Worm (Caenorhabditis elegans) whole organism, L3 larva: ENCODE measurements around the gene C33A11.2.

ENCODE experiments used
- R02D3.7 ChIP-seq: fragments of 150-350 bp; optimal IDR thresholded peaks from 2 replicates; lab custom pipeline; 2014; ENCODE audit warnings: missing biosample characterization, missing genetic modification characterization
- ZK546.5 ChIP-seq: sonication (generic microtip); optimal IDR thresholded peaks from 2 replicates; lab custom pipeline; 2017; ENCODE audit warnings: missing biosample characterization, missing genetic modification characterization
- aly-2 ChIP-seq: fragments of 150-350 bp; optimal IDR thresholded peaks from 2 replicates; lab custom pipeline; 2014; ENCODE audit warnings: missing biosample characterization, missing genetic modification characterization
- ama-1 ChIP-seq: fragments of 150-350 bp; optimal IDR thresholded peaks from 2 replicates; lab custom pipeline; 2018
- ceh-82 ChIP-seq: fragments of 150-350 bp; optimal IDR thresholded peaks from 2 replicates; lab custom pipeline; 2014; ENCODE audit warnings: missing biosample characterization, missing genetic modification characterization
- daf-12 ChIP-seq: fragments of 150-350 bp; optimal IDR thresholded peaks from 2 replicates; lab custom pipeline; 2014; ENCODE audit warnings: missing biosample characterization, missing genetic modification reagents, missing genetic modification characterization
- egl-27 ChIP-seq: sonication (generic microtip); optimal IDR thresholded peaks from 4 replicates; lab custom pipeline; 2017; ENCODE audit warnings: missing biosample characterization, missing genetic modification reagents, missing genetic modification characterization
- egl-5 ChIP-seq: fragments of 150-350 bp; optimal IDR thresholded peaks from 2 replicates; lab custom pipeline; 2017; ENCODE audit warnings: missing biosample characterization, missing genetic modification reagents, missing genetic modification characterization, inconsistent platforms
- elt-1 ChIP-seq: fragments of 150-350 bp; optimal IDR thresholded peaks from 2 replicates; lab custom pipeline; 2014; ENCODE audit warnings: missing biosample characterization, missing genetic modification characterization
- elt-2 ChIP-seq: sonication (generic microtip); optimal IDR thresholded peaks from 2 replicates; lab custom pipeline; 2016; ENCODE audit warnings: missing genetic modification reagents, mild to moderate bottlenecking, missing genetic modification characterization, missing compliant biosample characterization
- elt-3 ChIP-seq, 3 experiments: fragments of 150-350 bp in 1 of 3; sonication (generic microtip) in 2 of 3; optimal IDR thresholded peaks; 2 replicates in 2 of 3; 4 replicates in 1 of 3; lab custom pipeline; 2014 to 2017; ENCODE audit warnings: missing biosample characterization in 3 of 3, missing genetic modification characterization in 3 of 3
- fkh-10 ChIP-seq: sonication (generic microtip); optimal IDR thresholded peaks from 2 replicates; lab custom pipeline; 2017; ENCODE audit warnings: missing biosample characterization, missing genetic modification reagents, missing genetic modification characterization
- fkh-2 ChIP-seq: fragments of 150-350 bp; optimal IDR thresholded peaks from 2 replicates; lab custom pipeline; 2014; ENCODE audit warnings: missing biosample characterization, missing genetic modification reagents, missing genetic modification characterization
- fos-1 ChIP-seq: fragments of 150-350 bp; optimal IDR thresholded peaks from 2 replicates; lab custom pipeline; 2014; ENCODE audit warnings: missing biosample characterization, missing genetic modification characterization
- hmg-11 ChIP-seq: sonication (generic microtip); optimal IDR thresholded peaks from 2 replicates; lab custom pipeline; 2016; ENCODE audit warnings: missing genetic modification characterization, missing compliant biosample characterization
- jun-1 ChIP-seq: fragments of 150-350 bp; optimal IDR thresholded peaks from 2 replicates; lab custom pipeline; 2014; ENCODE audit warnings: missing biosample characterization, missing genetic modification reagents, missing genetic modification characterization
- lin-39 ChIP-seq: fragments of 150-350 bp; optimal IDR thresholded peaks from 2 replicates; lab custom pipeline; 2018; ENCODE audit warnings: missing biosample characterization, missing genetic modification reagents, missing genetic modification characterization
- lsy-12 ChIP-seq: sonication (generic microtip); optimal IDR thresholded peaks from 2 replicates; lab custom pipeline; 2016; ENCODE audit warnings: mild to moderate bottlenecking, missing genetic modification characterization, missing compliant biosample characterization
- mdl-1 ChIP-seq: fragments of 150-350 bp; optimal IDR thresholded peaks from 2 replicates; lab custom pipeline; 2014; ENCODE audit warnings: missing biosample characterization, missing genetic modification characterization
- nfya-1 ChIP-seq: sonication (generic microtip); optimal IDR thresholded peaks from 2 replicates; lab custom pipeline; 2017; ENCODE audit warnings: missing genetic modification characterization, mild to moderate bottlenecking, missing compliant biosample characterization, antibody characterized with exemption, moderate library complexity; ENCODE audit not compliant: insufficient read depth
- nhr-12 ChIP-seq: fragments of 150-350 bp; optimal IDR thresholded peaks from 2 replicates; lab custom pipeline; 2014; ENCODE audit warnings: missing biosample characterization, missing genetic modification characterization
- nhr-23 ChIP-seq: fragments of 150-350 bp; optimal IDR thresholded peaks from 2 replicates; lab custom pipeline; 2014; ENCODE audit warnings: missing biosample characterization, missing genetic modification reagents, missing genetic modification characterization
- nhr-237 ChIP-seq: fragments of 150-350 bp; optimal IDR thresholded peaks from 2 replicates; lab custom pipeline; 2014; ENCODE audit warnings: missing biosample characterization, missing genetic modification characterization
- nhr-25 ChIP-seq: sonication (generic microtip); optimal IDR thresholded peaks from 2 replicates; lab custom pipeline; 2017; ENCODE audit warnings: missing biosample characterization, missing genetic modification characterization
- nhr-28 ChIP-seq: fragments of 150-350 bp; optimal IDR thresholded peaks from 2 replicates; lab custom pipeline; 2014; ENCODE audit warnings: missing biosample characterization, missing genetic modification characterization
- nhr-43 ChIP-seq: sonication (generic microtip); optimal IDR thresholded peaks from 2 replicates; lab custom pipeline; 2016; ENCODE audit warnings: mild to moderate bottlenecking, missing genetic modification characterization, missing compliant biosample characterization; ENCODE audit not compliant: poor library complexity, severe bottlenecking
- nhr-67 ChIP-seq: fragments of 150-350 bp; optimal IDR thresholded peaks from 2 replicates; lab custom pipeline; 2014; ENCODE audit warnings: missing biosample characterization, missing genetic modification characterization
- nhr-77 ChIP-seq: fragments of 150-350 bp; optimal IDR thresholded peaks from 2 replicates; lab custom pipeline; 2014; ENCODE audit warnings: missing biosample characterization, missing genetic modification characterization
- pha-4 ChIP-seq: fragments of 150-350 bp; optimal IDR thresholded peaks from 2 replicates; lab custom pipeline; 2014; ENCODE audit warnings: missing biosample characterization, missing genetic modification reagents, missing genetic modification characterization
- pqm-1 ChIP-seq: fragments of 150-350 bp; optimal IDR thresholded peaks from 2 replicates; lab custom pipeline; 2017; ENCODE audit warnings: missing biosample characterization, missing genetic modification characterization, inconsistent platforms
- skn-1 ChIP-seq: fragments of 150-350 bp; optimal IDR thresholded peaks from 2 replicates; lab custom pipeline; 2014; ENCODE audit warnings: missing biosample characterization, missing genetic modification characterization
- snpc-4 ChIP-seq: fragments of 150-350 bp; optimal IDR thresholded peaks from 2 replicates; lab custom pipeline; 2014; ENCODE audit warnings: missing biosample characterization, missing genetic modification characterization
- unc-39 ChIP-seq: sonication (generic microtip); optimal IDR thresholded peaks from 4 replicates; lab custom pipeline; 2017; ENCODE audit warnings: missing biosample characterization, missing genetic modification characterization
- ztf-11 ChIP-seq: fragments of 150-350 bp; optimal IDR thresholded peaks from 2 replicates; lab custom pipeline; 2014; ENCODE audit warnings: missing biosample characterization, missing genetic modification characterization

The C33A11.2 gene

ce11 chrX:15375299-15375698, 9.5 kb downstream of the C33A11.2 start:
- TF ChIP-seq nhr-43 (tag; lab: Kevin White, UChicago) (peak; percentile 64), nhr-25 (tag; lab: Kevin White, UChicago) (no peak), nfya-1 (peak; percentile 24), elt-3 (tag; optimal IDR thresholded peaks at IDR 0.05; lab: Kevin White, UChicago) (peak; percentile 72 to 97 (median 76)), nhr-23 (tag; lab: Kevin White, UChicago) (peak; percentile 79)

ce11 chrX:15376580-15376979, 10.8 kb downstream of the C33A11.2 start:
- TF ChIP-seq unc-39 (tag; lab: Kevin White, UChicago), result no peak
- TF ChIP-seq mdl-1 (tag; lab: Kevin White, UChicago), result no peak
- peak; percentile 30 for TF ChIP-seq pqm-1 (tag; lab: Kevin White, UChicago)
- peak; percentile 19 for TF ChIP-seq jun-1 (tag; lab: Kevin White, UChicago)
- peak; percentile 13 for TF ChIP-seq snpc-4
- TF ChIP-seq pha-4 (tag; lab: Kevin White, UChicago), result peak; percentile 97
- peak; percentile 2 for TF ChIP-seq elt-2 (tag; lab: Kevin White, UChicago)
- TF ChIP-seq ZK546.5, result no peak
- TF ChIP-seq fos-1 (tag; lab: Kevin White, UChicago), result no peak
- peak; percentile 3 for TF ChIP-seq hmg-11 (tag; lab: Kevin White, UChicago)
- TF ChIP-seq daf-12 (tag; lab: Kevin White, UChicago), result no peak
- TF ChIP-seq elt-1 (tag; lab: Kevin White, UChicago), result no peak

DNA sequence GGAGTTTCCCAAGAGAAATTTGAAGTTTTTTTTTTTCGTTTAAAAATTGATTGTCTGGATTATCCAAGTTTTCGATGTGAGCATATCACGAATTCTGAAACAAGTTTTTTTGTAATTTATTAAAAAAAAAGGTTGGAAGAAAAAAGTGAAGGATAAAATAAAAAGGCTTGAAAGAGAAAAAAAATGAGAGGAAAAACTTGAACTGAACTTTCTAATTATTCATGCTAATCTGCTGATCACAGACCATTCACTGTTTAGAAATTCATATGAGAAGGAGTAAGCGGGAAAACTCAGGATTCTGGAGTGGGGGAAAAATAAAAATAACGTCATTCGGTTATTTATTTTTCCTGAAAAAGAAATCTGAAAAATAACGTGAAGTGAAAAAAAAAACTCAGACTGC, 11.9 kb downstream of the C33A11.2 start, which contains the start of gene svh-5:
svh-5 (minus strand) TSS at position 101 of the 400 bp plus-strand sequence.
- TF ChIP-seq nhr-25 (tag; lab: Kevin White, UChicago) (no peak), egl-27 (tag; lab: Kevin White, UChicago) (no peak), ztf-11 (no peak), fkh-10 (GFP tag; lab: Kevin White, UChicago) (no peak), ama-1 (no peak), jun-1 (tag; lab: Kevin White, UChicago) (no peak), elt-3 (tag; optimal IDR thresholded peaks at IDR 0.05; lab: Kevin White, UChicago) (no peak), nhr-28 (tag; lab: Kevin White, UChicago) (no peak), ceh-82 (no peak), egl-5 (tag; lab: Kevin White, UChicago) (no peak), skn-1 (tag; lab: Kevin White, UChicago) (no peak), nhr-237 (tag; lab: Kevin White, UChicago) (no peak), nhr-67 (tag; lab: Kevin White, UChicago) (no peak), lin-39 (tag; lab: Kevin White, UChicago) (no peak), nhr-43 (tag; lab: Kevin White, UChicago) (no peak), aly-2 (tag; lab: Kevin White, UChicago) (no peak), elt-1 (tag; lab: Kevin White, UChicago) (no peak), pqm-1 (tag; lab: Kevin White, UChicago) (no peak), nhr-12 (tag; lab: Kevin White, UChicago) (no peak), R02D3.7 (tag; lab: Kevin White, UChicago) (no peak)

DNA sequence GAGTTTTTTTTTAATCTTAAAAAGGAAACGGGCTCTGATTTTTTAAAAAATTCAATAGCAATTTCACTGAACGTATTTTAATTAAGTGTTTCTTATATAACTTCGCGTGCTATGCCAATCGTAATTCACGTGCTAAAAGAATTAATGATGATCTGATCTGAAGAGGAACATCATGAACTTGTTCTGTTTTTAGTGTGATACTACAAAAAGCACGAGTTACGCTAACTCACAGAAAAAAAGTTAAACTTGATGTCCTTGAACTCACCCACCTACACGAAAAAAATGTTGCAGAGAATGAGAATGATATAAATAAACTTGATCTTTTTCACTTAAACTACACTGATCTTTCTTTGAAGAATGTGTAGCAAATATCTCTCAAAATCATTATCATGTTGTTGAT, 14.1 kb downstream of the C33A11.2 start:
- TF ChIP-seq nhr-43 (tag; lab: Kevin White, UChicago) (peak; percentile 1), fkh-2 (tag; lab: Kevin White, UChicago) (no peak), elt-3 (tag; optimal IDR thresholded peaks at IDR 0.05; lab: Kevin White, UChicago) (peak in 1 of 3 experiments; percentile 6), nhr-25 (tag; lab: Kevin White, UChicago) (peak; percentile 87), snpc-4 (no peak), fkh-10 (GFP tag; lab: Kevin White, UChicago) (no peak)

- TF ChIP-seq nhr-77, result no peak
- TF ChIP-seq nhr-23 (tag; lab: Kevin White, UChicago), result peak; percentile 61
- no peak for TF ChIP-seq lsy-12 (tag; lab: Kevin White, UChicago)
- TF ChIP-seq, all 47 proteins: peak for 1
These were observed 14.6 kb downstream of the C33A11.2 start for ce11 chrX:15380437-15380836.
